Fruit fly (Drosophila melanogaster): ENCODE measurements around the gene sens-2.

DNA sequence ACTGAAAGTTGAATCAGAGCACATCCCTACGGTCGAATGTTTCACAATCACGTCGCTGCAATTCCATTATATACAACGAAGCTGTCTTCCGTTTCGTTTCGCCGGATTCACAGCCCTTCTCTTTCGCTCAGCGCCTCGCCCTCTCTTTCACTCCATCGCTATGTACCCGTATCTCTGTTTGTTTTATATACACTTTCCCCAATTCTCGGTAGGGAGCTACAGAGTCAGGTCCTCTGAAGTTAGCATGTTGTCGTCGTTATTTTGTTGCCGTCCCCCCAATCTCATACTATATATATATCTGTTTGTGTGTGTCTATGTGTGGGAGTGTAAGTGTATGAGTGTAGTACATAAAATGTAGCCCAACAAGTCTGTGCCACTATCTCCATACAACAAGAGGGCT lies 14.4 kb downstream of the sens-2 start:
- TF ChIP-seq psq (GFP tag; optimal IDR thresholded peaks at IDR 0.05) = no peak
- TF ChIP-seq usp (GFP tag; optimal IDR thresholded peaks at IDR 0.05) = no peak
- TF ChIP-seq HLH106 (tag; optimal IDR thresholded peaks at IDR 0.05) = no peak
- TF ChIP-seq tai (GFP tag; optimal IDR thresholded peaks at IDR 0.05) = no peak
- no peak for TF ChIP-seq sage (GFP tag; optimal IDR thresholded peaks at IDR 0.05)
- TF ChIP-seq Hr83 (GFP tag; optimal IDR thresholded peaks at IDR 0.05; ENCODE audit: poor library complexity, severe bottlenecking) = no peak
- TF ChIP-seq Hnf4 (GFP tag; optimal IDR thresholded peaks at IDR 0.05) = no peak

All from whole organism, wandering third instar larva.